Worm (Caenorhabditis elegans): ENCODE data around the gene C56E6.4.

- TF ChIP-seq fax-1 (tag; optimal IDR thresholded peaks at IDR 0.05) (peak; percentile 32), hlh-15 (tag; optimal IDR thresholded peaks at IDR 0.05) (no peak), fkh-10 (GFP tag; optimal IDR thresholded peaks at IDR 0.05) (peak; percentile 10), sox-2 (GFP tag; IDR thresholded peaks at IDR 0.05) (0 out of 2 replicates have a peak, but pooled peaks have one; percentile 10), nhr-11 (tag; optimal IDR thresholded peaks at IDR 0.05) (no peak), pag-3 (tag; optimal IDR thresholded peaks at IDR 0.05; ENCODE audit: borderline replicate concordance) (no peak), ceh-31 (tag; optimal IDR thresholded peaks at IDR 0.05) (peak; percentile 80), unc-3 (GFP tag; conservative IDR thresholded peaks at IDR 0.05) (no peak; the same call in 1 of the 2 replicates), unc-3 (tag; optimal IDR thresholded peaks at IDR 0.05) (no peak), unc-86 (tag; optimal IDR thresholded peaks at IDR 0.05) (no peak), pax-1 (tag; optimal IDR thresholded peaks at IDR 0.05) (no peak)
Observed at ce11 chrII:6491817-6492452, 36.6 kb downstream of the C56E6.4 start, which contains the start of the genes T28D9.11 and T28D9.1.
